Worm (Caenorhabditis elegans) whole organism, young adult: ENCODE data around the gene F59A1.13.

Experiments
- B0019.2 ChIP-seq: fragments of 200-800 bp; sonication (Bioruptor generic); conservative IDR thresholded peaks from 2 replicates; pipeline ENCODE4 v1.3.6; 2022; ENCODE audit warnings: missing genetic modification reagents, missing genetic modification characterization, missing compliant biosample characterization
- B0261.1 ChIP-seq: sonication (generic microtip); optimal IDR thresholded peaks from 2 replicates; lab custom pipeline; 2016; ENCODE audit warnings: mild to moderate bottlenecking, missing genetic modification characterization, moderate library complexity, missing compliant biosample characterization
- B0336.3 ChIP-seq: fragments of 200-800 bp; sonication (Bioruptor generic); IDR thresholded peaks from 2 replicates; pipeline ENCODE4 v1.3.6; 2022; ENCODE audit warnings: missing genetic modification characterization, missing compliant biosample characterization
- D2030.7 ChIP-seq: fragments of 200-800 bp; sonication (Bioruptor generic); IDR thresholded peaks from 2 replicates; pipeline ENCODE4 v1.3.6; 2022; ENCODE audit warnings: missing genetic modification reagents, missing genetic modification characterization, missing compliant biosample characterization
- F23B12.7 ChIP-seq: sonication (generic microtip); optimal IDR thresholded peaks from 2 replicates; lab custom pipeline; 2017; ENCODE audit warnings: missing genetic modification characterization, mild to moderate bottlenecking, missing compliant biosample characterization, antibody characterized with exemption, moderate library complexity; ENCODE audit not compliant: insufficient read depth
- F37B4.10 ChIP-seq: fragments of 200-800 bp; sonication (Bioruptor generic); IDR thresholded peaks from 2 replicates; pipeline ENCODE4 v1.3.6; 2022; ENCODE audit warnings: missing genetic modification characterization, missing compliant biosample characterization
- F52B5.7 ChIP-seq: sonication (generic microtip); optimal IDR thresholded peaks from 2 replicates; lab custom pipeline; 2016; ENCODE audit warnings: mild to moderate bottlenecking, missing genetic modification characterization, missing compliant biosample characterization
- K12H6.12 ChIP-seq: fragments of 200-800 bp; sonication (Bioruptor generic); optimal IDR thresholded peaks from 2 replicates; lab custom pipeline; 2018; ENCODE audit warnings: mild to moderate bottlenecking, missing genetic modification characterization, missing compliant biosample characterization
- ama-1 ChIP-seq, 3 experiments: fragments of 150-350 bp in 1 of 3; sonication (generic microtip) in 2 of 3; optimal IDR thresholded peaks; 2 replicates each; lab custom pipeline; 2014 to 2018; ENCODE audit warnings: missing biosample characterization in 2 of 3, missing genetic modification characterization in 2 of 3, missing genetic modification reagents in 2 of 3
- aptf-3 ChIP-seq: fragments of 200-800 bp; sonication (Bioruptor generic); IDR thresholded peaks from 2 replicates; pipeline ENCODE4 v1.3.6; 2022; ENCODE audit warnings: missing genetic modification characterization, missing compliant biosample characterization
- attf-6 ChIP-seq: fragments of 200-800 bp; sonication (Bioruptor generic); IDR thresholded peaks from 2 replicates; pipeline ENCODE4 v1.3.6; 2022; ENCODE audit warnings: missing genetic modification reagents, missing genetic modification characterization, missing compliant biosample characterization
- bed-2 ChIP-seq: fragments of 200-800 bp; sonication (Bioruptor generic); IDR thresholded peaks from 2 replicates; pipeline ENCODE4 v1.3.6; 2022; ENCODE audit warnings: missing genetic modification reagents, missing genetic modification characterization, missing compliant biosample characterization
- cebp-1 ChIP-seq, 2 experiments: fragments of 200-800 bp in 1 of 2; sonication (Bioruptor generic) in 1 of 2; sonication (generic microtip) in 1 of 2; IDR thresholded peaks in 1 of 2; optimal IDR thresholded peaks in 1 of 2; 2 replicates each; pipeline versions ENCODE4 v1.3.6 to Lab custom; 2017 to 2022; ENCODE audit warnings: missing compliant biosample characterization in 2 of 2, missing genetic modification characterization in 2 of 2, mild to moderate bottlenecking in 1 of 2, missing genetic modification reagents in 1 of 2, moderate library complexity in 1 of 2
- ceh-100 ChIP-seq: fragments of 200-800 bp; sonication (Bioruptor generic); IDR thresholded peaks from 2 replicates; pipeline ENCODE4 v1.3.6; 2022; ENCODE audit warnings: missing genetic modification reagents, missing genetic modification characterization, missing compliant biosample characterization
- dpff-1 ChIP-seq: sonication (generic microtip); optimal IDR thresholded peaks from 2 replicates; lab custom pipeline; 2017; ENCODE audit warnings: mild to moderate bottlenecking, missing genetic modification characterization, missing compliant biosample characterization
- egl-18 ChIP-seq: fragments of 200-800 bp; sonication (Bioruptor generic); IDR thresholded peaks from 2 replicates; pipeline ENCODE4 v1.3.6; 2022; ENCODE audit warnings: missing genetic modification reagents, missing genetic modification characterization, missing compliant biosample characterization
- ekl-4 ChIP-seq: fragments of 200-800 bp; sonication (Bioruptor generic); IDR thresholded peaks from 2 replicates; pipeline ENCODE4 v1.3.6; 2022; ENCODE audit warnings: missing genetic modification reagents, missing genetic modification characterization, missing compliant biosample characterization
- him-1 ChIP-seq: sonication (generic microtip); optimal IDR thresholded peaks from 2 replicates; lab custom pipeline; 2016; ENCODE audit warnings: missing genotype, missing genetic modification reagents, missing genetic modification characterization, missing compliant biosample characterization
- hlh-26 ChIP-seq: fragments of 200-800 bp; sonication (Bioruptor generic); conservative IDR thresholded peaks from 2 replicates; pipeline ENCODE4 v1.3.6; 2022; ENCODE audit warnings: missing genetic modification reagents, missing genetic modification characterization, missing compliant biosample characterization
- hmg-1.2 ChIP-seq: fragments of 200-800 bp; sonication (Bioruptor generic); IDR thresholded peaks from 2 replicates; pipeline ENCODE4 v1.3.6; 2022; ENCODE audit warnings: missing genetic modification reagents, missing genetic modification characterization, missing compliant biosample characterization
- hmg-20 ChIP-seq: fragments of 200-800 bp; sonication (Bioruptor generic); IDR thresholded peaks from 2 replicates; pipeline ENCODE4 v1.3.6; 2022; ENCODE audit warnings: missing genetic modification reagents, missing genetic modification characterization, missing compliant biosample characterization
- hrde-1 ChIP-seq: sonication (generic microtip); optimal IDR thresholded peaks from 2 replicates; lab custom pipeline; 2016; ENCODE audit warnings: missing genetic modification characterization, mild to moderate bottlenecking, missing compliant biosample characterization, moderate library complexity, missing genotype, missing genetic modification reagents, borderline replicate concordance
- let-607 ChIP-seq, 2 experiments: fragments of 200-800 bp in 1 of 2; sonication (Bioruptor generic) in 1 of 2; sonication (generic microtip) in 1 of 2; optimal IDR thresholded peaks; 2 replicates each; lab custom pipeline; 2016 to 2018; ENCODE audit warnings: mild to moderate bottlenecking in 2 of 2, missing compliant biosample characterization in 2 of 2, missing genetic modification characterization in 2 of 2, moderate library complexity in 2 of 2, missing genotype in 1 of 2
- lin-26 ChIP-seq: fragments of 200-800 bp; sonication (Bioruptor generic); IDR thresholded peaks from 2 replicates; pipeline ENCODE4 v1.3.6; 2022; ENCODE audit warnings: missing genetic modification reagents, missing genetic modification characterization, missing compliant biosample characterization
- lsy-27 ChIP-seq: sonication (generic microtip); optimal IDR thresholded peaks from 2 replicates; lab custom pipeline; 2017; ENCODE audit warnings: missing genetic modification characterization, mild to moderate bottlenecking, missing compliant biosample characterization, antibody characterized with exemption, missing genotype, borderline replicate concordance; ENCODE audit not compliant: insufficient read depth
- mes-4 ChIP-seq: sonication (generic microtip); optimal IDR thresholded peaks from 2 replicates; lab custom pipeline; 2016; ENCODE audit warnings: missing genotype, missing genetic modification characterization, missing compliant biosample characterization
- mxl-1 ChIP-seq: sonication (generic microtip); optimal IDR thresholded peaks from 2 replicates; lab custom pipeline; 2016; ENCODE audit warnings: missing genetic modification characterization, missing compliant biosample characterization
- nfya-1 ChIP-seq: sonication (generic microtip); optimal IDR thresholded peaks from 2 replicates; lab custom pipeline; 2017; ENCODE audit warnings: antibody characterized with exemption, missing compliant biosample characterization, missing genetic modification characterization, borderline replicate concordance; ENCODE audit not compliant: insufficient read depth
- nhr-179 ChIP-seq: sonication (generic microtip); optimal IDR thresholded peaks from 2 replicates; lab custom pipeline; 2016; ENCODE audit warnings: mild to moderate bottlenecking, missing genetic modification characterization, missing compliant biosample characterization
- nhr-80 ChIP-seq: sonication (generic microtip); optimal IDR thresholded peaks from 2 replicates; lab custom pipeline; 2016; ENCODE audit warnings: missing genetic modification characterization, missing compliant biosample characterization
- pha-4 ChIP-seq: fragments of 150-350 bp; sonication (generic microtip); optimal IDR thresholded peaks from 2 replicates; lab custom pipeline; 2014; ENCODE audit warnings: missing biosample characterization, missing genetic modification reagents, missing genetic modification characterization
- rpc-1 ChIP-seq, 2 experiments: fragments of 150-350 bp in 1 of 2; sonication (generic microtip) in 1 of 2; optimal IDR thresholded peaks; 2 replicates each; lab custom pipeline; 2014 to 2018; ENCODE audit warnings: missing biosample characterization in 1 of 2, missing genetic modification characterization in 1 of 2, missing genetic modification reagents in 1 of 2, missing genotype in 1 of 2
- sea-2 ChIP-seq: fragments of 200-800 bp; sonication (Bioruptor generic); IDR thresholded peaks from 2 replicates; pipeline ENCODE4 v1.3.6; 2022; ENCODE audit warnings: missing genetic modification characterization, missing compliant biosample characterization
- tbp1 ChIP-seq: fragments of 200-800 bp; sonication (Bioruptor generic); optimal IDR thresholded peaks from 2 replicates; lab custom pipeline; 2018; ENCODE audit warnings: mild to moderate bottlenecking, missing genetic modification characterization, missing compliant biosample characterization
- tbx-9 ChIP-seq: sonication (generic microtip); optimal IDR thresholded peaks from 2 replicates; lab custom pipeline; 2016; ENCODE audit warnings: borderline replicate concordance, missing genetic modification characterization, inconsistent platforms, missing compliant biosample characterization
- tlf-1 ChIP-seq: fragments of 200-800 bp; sonication (Bioruptor generic); optimal IDR thresholded peaks from 2 replicates; lab custom pipeline; 2018; ENCODE audit warnings: mild to moderate bottlenecking, missing genetic modification characterization, missing compliant biosample characterization
- ztf-25 ChIP-seq: fragments of 200-800 bp; sonication (Bioruptor generic); IDR thresholded peaks from 2 replicates; pipeline ENCODE4 v1.3.6; 2022; ENCODE audit warnings: missing genetic modification reagents, missing genetic modification characterization, missing compliant biosample characterization
- ztf-26 ChIP-seq: sonication (generic microtip); optimal IDR thresholded peaks from 2 replicates; lab custom pipeline; 2017; ENCODE audit warnings: missing genetic modification characterization, missing compliant biosample characterization
- ztf-28 ChIP-seq: fragments of 200-800 bp; sonication (Bioruptor generic); IDR thresholded peaks from 2 replicates; pipeline ENCODE4 v1.3.6; 2022; ENCODE audit warnings: missing genetic modification reagents, missing genetic modification characterization, missing compliant biosample characterization
- ztf-6 ChIP-seq: fragments of 200-800 bp; sonication (Bioruptor generic); IDR thresholded peaks from 2 replicates; pipeline ENCODE4 v1.3.6; 2022; ENCODE audit warnings: missing genetic modification reagents, missing genetic modification characterization, missing compliant biosample characterization

Gene F59A1.13

DNA sequence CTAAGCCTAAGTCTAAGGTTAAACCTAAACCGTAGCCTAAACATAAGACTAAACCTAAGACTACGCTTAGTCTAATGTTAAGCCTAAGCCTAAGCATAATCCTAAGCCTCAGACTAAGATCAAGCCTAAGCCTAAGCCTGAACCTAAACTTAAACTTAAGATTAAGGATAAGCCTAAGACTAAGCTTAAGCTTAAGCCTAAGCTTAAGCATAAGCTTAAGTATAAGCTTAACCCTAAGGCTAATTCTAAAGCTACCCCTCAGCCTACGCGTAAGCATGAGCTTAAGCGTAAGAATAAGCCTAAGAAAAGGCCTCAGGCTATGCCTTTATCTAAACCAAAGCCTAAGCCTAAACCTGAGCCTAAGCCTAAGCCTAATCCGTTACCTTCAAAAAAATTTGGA is 37.5 kb upstream of the F59A1.13 start:
- TF ChIP-seq ztf-26 (tag; lab: Kevin White, UChicago) (no peak), nhr-179 (tag; lab: Kevin White, UChicago) (no peak), ztf-28 (GFP tag; lab: Robert Waterston, UW) (no peak), aptf-3 (GFP tag; lab: Robert Waterston, UW) (no peak), tlf-1 (GFP tag; lab: Kevin White, UChicago) (no peak), hmg-20 (no peak), sea-2 (GFP tag; lab: Robert Waterston, UW) (no peak), nhr-80 (tag; lab: Kevin White, UChicago) (no peak)
- TF ChIP-seq, all 124 proteins: peak for 0

DNA sequence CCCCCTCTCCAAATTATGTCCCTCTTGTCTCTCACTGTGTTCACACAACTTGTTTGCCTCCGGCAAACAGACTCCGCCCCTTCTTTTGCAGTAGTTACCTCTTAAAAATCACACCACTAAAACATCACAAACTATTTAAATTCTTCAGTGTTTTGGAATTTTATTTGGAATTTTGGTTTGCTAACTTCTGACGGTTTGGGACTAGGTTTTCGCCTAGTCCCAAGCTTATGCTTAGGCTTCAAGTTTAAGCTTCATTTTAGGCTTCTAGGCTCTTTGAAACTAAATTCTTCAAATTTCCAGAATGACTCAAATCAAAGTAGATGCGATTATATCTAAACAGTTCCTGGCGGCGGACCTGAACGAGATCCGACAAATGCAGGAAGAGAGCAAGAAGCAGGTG is 33.9 kb upstream of the F59A1.13 start, which contains the start of gene fat-5:
Gene fat-5, plus strand, starts transcription at position 301 of the 400 bp plus-strand sequence.
- TF ChIP-seq ceh-100 (GFP tag; lab: Robert Waterston, UW) (no peak), mxl-1 (tag; lab: Kevin White, UChicago) (no peak)
- TF ChIP-seq, all 124 proteins: peak for 0

DNA sequence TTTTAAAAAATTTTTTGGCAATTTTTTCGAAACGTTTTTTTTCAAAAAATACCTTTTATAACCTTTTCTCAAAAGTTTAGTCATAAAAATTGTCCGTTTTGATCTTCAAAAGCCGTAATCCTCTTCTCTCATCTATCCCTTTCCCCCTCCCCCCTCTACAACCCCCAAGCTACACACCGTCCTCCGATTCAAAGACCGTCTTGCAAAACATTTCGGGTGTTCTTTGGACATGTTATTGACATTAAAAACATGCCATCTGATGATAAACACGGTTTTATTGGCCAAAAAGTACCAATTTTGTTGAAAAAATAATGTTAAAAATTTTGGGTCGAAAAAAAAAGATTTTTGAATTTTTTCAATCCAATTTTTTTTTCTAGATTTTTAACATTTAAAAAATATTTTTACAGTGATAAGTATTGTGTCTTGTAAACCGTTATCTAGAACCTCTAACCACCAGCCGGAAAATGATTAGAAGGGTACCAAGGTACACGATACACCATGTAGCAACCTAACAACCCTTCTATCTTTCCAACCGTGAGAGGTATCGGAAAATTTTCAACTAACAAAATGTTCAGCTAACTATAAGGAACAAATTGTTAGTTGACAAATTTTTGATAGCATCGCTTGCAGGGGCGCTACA is 32.4 kb upstream of the F59A1.13 start:
- TF ChIP-seq nhr-80 (tag; lab: Kevin White, UChicago) (peak; percentile 44), bed-2 (GFP tag; lab: Robert Waterston, UW) (no peak)

DNA sequence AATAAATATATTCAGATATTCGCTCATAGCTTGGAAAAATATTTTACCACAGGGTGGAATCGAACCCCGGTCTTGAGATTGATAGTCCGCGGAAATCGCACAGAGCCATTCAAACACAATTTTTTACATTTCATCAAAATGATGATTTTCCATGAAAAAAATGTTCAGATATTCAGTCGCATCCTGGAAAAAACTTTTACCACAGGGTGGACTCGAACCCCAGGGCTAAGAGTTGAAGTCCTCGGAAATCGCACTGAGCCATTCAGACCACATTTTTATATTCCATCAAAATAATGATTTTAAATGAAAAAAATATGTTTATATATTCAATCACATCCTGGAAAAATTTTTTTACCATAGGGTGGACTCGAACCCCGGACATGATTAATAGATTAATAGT is 31.7 kb upstream of the F59A1.13 start:
- peak; percentile 57; the same call in 1 of the 2 replicates for TF ChIP-seq lin-26 (GFP tag; lab: Robert Waterston, UW)
- no peak for TF ChIP-seq mes-4 (tag; lab: Kevin White, UChicago)
- TF ChIP-seq hrde-1 (tag; lab: Kevin White, UChicago) = no peak
- no peak for TF ChIP-seq cebp-1 (GFP tag; IDR thresholded peaks at IDR 0.05; lab: Robert Waterston, UW)
- TF ChIP-seq cebp-1 (tag; optimal IDR thresholded peaks at IDR 0.05; lab: Kevin White, UChicago) = no peak
- no peak for TF ChIP-seq lsy-27 (tag; lab: Kevin White, UChicago)
- no peak for TF ChIP-seq dpff-1 (tag; lab: Kevin White, UChicago)
- no peak for TF ChIP-seq egl-18 (GFP tag; lab: Robert Waterston, UW)
- TF ChIP-seq rpc-1 (optimal IDR thresholded peaks at IDR 0.05; lab: Kevin White, UChicago) = peak; percentile 13
- peak; percentile 67 for TF ChIP-seq rpc-1 (tag; optimal IDR thresholded peaks at IDR 0.05; lab: Kevin White, UChicago)
- TF ChIP-seq him-1 (tag; lab: Kevin White, UChicago) = no peak
- no peak for TF ChIP-seq ztf-25 (GFP tag; lab: Robert Waterston, UW)
- no peak for TF ChIP-seq hlh-26 (GFP tag; lab: Robert Waterston, UW)
- no peak for TF ChIP-seq ekl-4 (GFP tag; lab: Robert Waterston, UW)
- no peak for TF ChIP-seq B0336.3 (GFP tag; lab: Robert Waterston, UW)
- no peak for TF ChIP-seq hmg-1.2 (GFP tag; lab: Robert Waterston, UW)
- no peak for TF ChIP-seq let-607 (tag; optimal IDR thresholded peaks at IDR 0.05; lab: Kevin White, UChicago)
- TF ChIP-seq K12H6.12 = no peak
- TF ChIP-seq attf-6 (GFP tag; lab: Robert Waterston, UW) = 0 out of 2 replicates have a peak, but pooled peaks have one; percentile 38
- TF ChIP-seq tbx-9 = no peak
- no peak for TF ChIP-seq F23B12.7 (tag; lab: Kevin White, UChicago)
- no peak for TF ChIP-seq pha-4 (tag; lab: Kevin White, UChicago)
- no peak for TF ChIP-seq mxl-1 (tag; lab: Kevin White, UChicago)
- TF ChIP-seq ztf-6 (GFP tag; lab: Robert Waterston, UW) = no peak
- peak; percentile 46 for TF ChIP-seq B0261.1
- no peak for TF ChIP-seq B0019.2 (GFP tag; lab: Robert Waterston, UW)
- TF ChIP-seq nfya-1 (tag; lab: Kevin White, UChicago) = no peak
- TF ChIP-seq F37B4.10 (GFP tag; lab: Robert Waterston, UW) = no peak
- TF ChIP-seq bed-2 (GFP tag; lab: Robert Waterston, UW) = no peak
- TF ChIP-seq F52B5.7 (tag; lab: Kevin White, UChicago) = no peak
- TF ChIP-seq D2030.7 (GFP tag; lab: Robert Waterston, UW) = no peak
- peak; percentile 72 for TF ChIP-seq tbp1 (GFP tag; lab: Kevin White, UChicago)
- no peak for TF ChIP-seq ama-1 (optimal IDR thresholded peaks at IDR 0.05; lab: Kevin White, UChicago)
- no peak for TF ChIP-seq ama-1 (GFP tag; optimal IDR thresholded peaks at IDR 0.05; lab: Kevin White, UChicago)
